Fruit fly (Drosophila melanogaster): ENCODE data around the gene Uch.

The Uch gene

dm6 chr2L:2194305-2194828 lies 19.6 kb downstream of the Uch start (continued):
- peak; percentile 12 for TF ChIP-seq Deaf1 (tag; optimal IDR thresholded peaks at IDR 0.05)

dm6 chr2L:2193357-2193780 lies 20.6 kb downstream of the Uch start:
- peak; percentile 69 for TF ChIP-seq Sry-β (GFP tag; optimal IDR thresholded peaks at IDR 0.05)
- TF ChIP-seq CG6272 (GFP tag; IDR thresholded peaks at IDR 0.05), result peak; percentile 51
- TF ChIP-seq MESR4 (GFP tag; optimal IDR thresholded peaks at IDR 0.05), result peak; percentile 6
- TF ChIP-seq CG7928 (GFP tag; optimal IDR thresholded peaks at IDR 0.05), result peak; percentile 37
- TF ChIP-seq pb (GFP tag; optimal IDR thresholded peaks at IDR 0.05), result peak; percentile 80
- TF ChIP-seq ac (GFP tag; optimal IDR thresholded peaks at IDR 0.05), result no peak
- peak; percentile 91 for TF ChIP-seq Nf-YC (tag; optimal IDR thresholded peaks at IDR 0.05)
- peak in 1 of 2 experiments; percentile 82 for TF ChIP-seq Eip74EF (GFP tag; optimal IDR thresholded peaks at IDR 0.05)
- TF ChIP-seq CG7786 (GFP tag; optimal IDR thresholded peaks at IDR 0.05), result no peak
- TF ChIP-seq Ets97D (GFP tag; optimal IDR thresholded peaks at IDR 0.05), result peak; percentile 79
- TF ChIP-seq CG17361 (GFP tag; IDR thresholded peaks at IDR 0.05), result no peak
- TF ChIP-seq TFAM (GFP tag; optimal IDR thresholded peaks at IDR 0.05), result no peak
- TF ChIP-seq nom (GFP tag; optimal IDR thresholded peaks at IDR 0.05), result peak; percentile 66
- TF ChIP-seq bcd (GFP tag; optimal IDR thresholded peaks at IDR 0.05), result peak; percentile 40
- peak; percentile 79 for TF ChIP-seq hkb (optimal IDR thresholded peaks at IDR 0.05)
- TF ChIP-seq hkb (GFP tag; IDR thresholded peaks at IDR 0.05), result no peak
- peak; percentile 1 for TF ChIP-seq CG4282 (GFP tag; optimal IDR thresholded peaks at IDR 0.05)
- peak; percentile 3 for TF ChIP-seq Sin3A (optimal IDR thresholded peaks at IDR 0.05)
- TF ChIP-seq onecut (GFP tag; IDR thresholded peaks at IDR 0.05), result peak; percentile 53
- TF ChIP-seq tio (GFP tag; optimal IDR thresholded peaks at IDR 0.05), result no peak
- TF ChIP-seq HLHmδ (GFP tag; optimal IDR thresholded peaks at IDR 0.05), result no peak
- peak; percentile 29 for TF ChIP-seq CG11398 (GFP tag; optimal IDR thresholded peaks at IDR 0.05)
- TF ChIP-seq CG10274 (GFP tag; optimal IDR thresholded peaks at IDR 0.05), result no peak
- peak; percentile 81 for TF ChIP-seq ewg (GFP tag; optimal IDR thresholded peaks at IDR 0.05)
- peak; percentile 47 for TF ChIP-seq grau (tag; optimal IDR thresholded peaks at IDR 0.05)
- no peak for TF ChIP-seq Elba2 (GFP tag; optimal IDR thresholded peaks at IDR 0.05)
- TF ChIP-seq unpg (GFP tag; optimal IDR thresholded peaks at IDR 0.05), result peak; percentile 25
- no peak for TF ChIP-seq eyg (GFP tag; optimal IDR thresholded peaks at IDR 0.05)
- no peak for TF ChIP-seq da (GFP tag; optimal IDR thresholded peaks at IDR 0.05)
- no peak for TF ChIP-seq CG13775 (GFP tag; optimal IDR thresholded peaks at IDR 0.05)
- peak; percentile 37 for TF ChIP-seq scrt (GFP tag; optimal IDR thresholded peaks at IDR 0.05)
- TF ChIP-seq MTF-1 (GFP tag; optimal IDR thresholded peaks at IDR 0.05; ENCODE audit: borderline replicate concordance), result peak; percentile 55
- TF ChIP-seq CG4328 (GFP tag; optimal IDR thresholded peaks at IDR 0.05), result peak; percentile 9
- no peak for TF ChIP-seq Ssrp (tag; optimal IDR thresholded peaks at IDR 0.05)
- TF ChIP-seq CG13123 (GFP tag; optimal IDR thresholded peaks at IDR 0.05), result peak; percentile 16
- TF ChIP-seq CG15269 (tag; optimal IDR thresholded peaks at IDR 0.05), result peak; percentile 49
- TF ChIP-seq CG10543 (GFP tag; optimal IDR thresholded peaks at IDR 0.05), result peak; percentile 96
- TF ChIP-seq gcm (GFP tag; optimal IDR thresholded peaks at IDR 0.05), result peak; percentile 62
- TF ChIP-seq ham (GFP tag; IDR thresholded peaks at IDR 0.05), result no peak
- peak; percentile 79 for TF ChIP-seq pzg (GFP tag; optimal IDR thresholded peaks at IDR 0.05)
- peak; percentile 4 for TF ChIP-seq Bdp1 (GFP tag; optimal IDR thresholded peaks at IDR 0.05)
- TF ChIP-seq CG2712 (tag; optimal IDR thresholded peaks at IDR 0.05), result peak; percentile 42
- peak; percentile 16 for TF ChIP-seq Mes4 (GFP tag; optimal IDR thresholded peaks at IDR 0.05)
- TF ChIP-seq dan (GFP tag; IDR thresholded peaks at IDR 0.05), result no peak
- TF ChIP-seq CG33213 (GFP tag; optimal IDR thresholded peaks at IDR 0.05), result peak; percentile 96
- TF ChIP-seq pum (GFP tag; optimal IDR thresholded peaks at IDR 0.05), result no peak
- TF ChIP-seq CG8089 (GFP tag; optimal IDR thresholded peaks at IDR 0.05), result peak; percentile 39
- peak; percentile 34 for TF ChIP-seq NK7.1 (GFP tag; optimal IDR thresholded peaks at IDR 0.05)
